Worm (Caenorhabditis elegans): ENCODE measurements around the gene VF13D12L.3.

ce11 chrII:11720819-11721218 is 15.0 kb downstream of the VF13D12L.3 start:
- TF ChIP-seq mec-3 (tag; optimal IDR thresholded peaks at IDR 0.05; ENCODE audit: borderline replicate concordance): no peak
- no peak for TF ChIP-seq syd-9 (tag; optimal IDR thresholded peaks at IDR 0.05)
- no peak for TF ChIP-seq rnt-1 (tag; optimal IDR thresholded peaks at IDR 0.05)
- TF ChIP-seq ets-4 (tag; optimal IDR thresholded peaks at IDR 0.05): no peak
- no peak for TF ChIP-seq pat-9 (tag; optimal IDR thresholded peaks at IDR 0.05)
- no peak for TF ChIP-seq ceh-2 (tag; optimal IDR thresholded peaks at IDR 0.05)

All from whole organism, late embryonic.